Fruit fly (Drosophila melanogaster) whole organism, adult: ENCODE data around the gene CG34130.

Experiments used
- CG11617 ChIP-seq: fragments of 200-800 bp; sonication (Bioruptor generic); optimal IDR thresholded peaks from 2 replicates; lab custom pipeline; 2017; ENCODE audit warnings: mild to moderate bottlenecking, missing biosample characterization, missing genetic modification reagents, missing genetic modification characterization
- CG14711 ChIP-seq: fragments of 200-800 bp; sonication (Bioruptor generic); optimal IDR thresholded peaks from 2 replicates; lab custom pipeline; 2018; ENCODE audit warnings: missing biosample characterization, mild to moderate bottlenecking, missing genetic modification characterization, moderate library complexity
- CG33017 ChIP-seq: fragments of 200-800 bp; sonication (Bioruptor generic); optimal IDR thresholded peaks from 2 replicates; lab custom pipeline; 2018; ENCODE audit warnings: missing biosample characterization, mild to moderate bottlenecking, missing genetic modification characterization, moderate library complexity
- CG5204 ChIP-seq: fragments of 200-800 bp; sonication (Bioruptor generic); optimal IDR thresholded peaks from 2 replicates; lab custom pipeline; 2016; ENCODE audit warnings: missing biosample characterization, missing genetic modification characterization
- CG7045 ChIP-seq: fragments of 200-800 bp; sonication (Bioruptor generic); optimal IDR thresholded peaks from 2 replicates; lab custom pipeline; 2017; ENCODE audit warnings: missing biosample characterization, mild to moderate bottlenecking, missing genetic modification characterization
- kay ChIP-seq: fragments of 200-800 bp; sonication (Bioruptor generic); peaks from one replicate; lab custom pipeline; 2016; ENCODE audit warnings: missing biosample characterization, missing genetic modification characterization, borderline replicate concordance
- ovo ChIP-seq: fragments of 200-800 bp; sonication (Bioruptor generic); optimal IDR thresholded peaks from 2 replicates; lab custom pipeline; 2016; ENCODE audit warnings: missing biosample characterization, missing genetic modification characterization
- tj ChIP-seq: fragments of 200-800 bp; sonication (Bioruptor generic); optimal IDR thresholded peaks from 3 replicates; lab custom pipeline; 2017; ENCODE audit warnings: missing biosample characterization, mild to moderate bottlenecking, missing genetic modification characterization, moderate library complexity
- toe ChIP-seq: fragments of 200-800 bp; sonication (Bioruptor generic); optimal IDR thresholded peaks from 2 replicates; lab custom pipeline; 2016; ENCODE audit warnings: missing biosample characterization, missing genetic modification characterization

dm6 chr3R:26235034-26235433, 45.3 kb upstream of the CG34130 start:
- TF ChIP-seq tj (no peak), toe (GFP tag; lab: Kevin White, UChicago) (no peak), CG7045 (GFP tag; lab: Kevin White, UChicago) (no peak), CG5204 (GFP tag; lab: Kevin White, UChicago) (no peak), kay (no peak), CG11617 (GFP tag; lab: Kevin White, UChicago) (no peak), ovo (GFP tag; lab: Kevin White, UChicago) (no peak), CG14711 (tag; lab: Kevin White, UChicago) (no peak), CG33017 (tag; lab: Kevin White, UChicago) (no peak)
